Fruit fly (Drosophila melanogaster): ENCODE data around the gene CG10898.

CG10898 gene

dm6 chr3R:11606679-11607078 is 49.1 kb downstream of the CG10898 start:
- no peak for TF ChIP-seq Myc (optimal IDR thresholded peaks at IDR 0.05)
- TF ChIP-seq Sin3A (optimal IDR thresholded peaks at IDR 0.05) = no peak
- TF ChIP-seq psq (optimal IDR thresholded peaks at IDR 0.05) = no peak
